Fruit fly (Drosophila melanogaster) whole organism, embryonic: ENCODE measurements around the gene MESR3.

Experiments
- CG10147 ChIP-seq: fragments of 200-800 bp; sonication (Bioruptor generic); optimal IDR thresholded peaks from 2 replicates; lab custom pipeline; 2019; ENCODE audit warnings: missing biosample characterization, mild to moderate bottlenecking, missing genetic modification characterization, moderate library complexity
- CG10274 ChIP-seq: fragments of 200-800 bp; sonication (Bioruptor generic); optimal IDR thresholded peaks from 3 replicates; lab custom pipeline; 2017; ENCODE audit warnings: missing biosample characterization, mild to moderate bottlenecking, missing genetic modification characterization
- CG11398 ChIP-seq: fragments of 200-800 bp; sonication (Bioruptor generic); optimal IDR thresholded peaks from 2 replicates; lab custom pipeline; 2016; ENCODE audit warnings: missing biosample characterization, missing genetic modification characterization
- CG11504 ChIP-seq: fragments of 200-800 bp; sonication (Bioruptor generic); optimal IDR thresholded peaks from 3 replicates; lab custom pipeline; 2019; ENCODE audit warnings: missing biosample characterization, mild to moderate bottlenecking, missing genetic modification characterization, moderate library complexity
- CG12104 ChIP-seq: fragments of 200-800 bp; sonication (Bioruptor generic); optimal IDR thresholded peaks from 3 replicates; lab custom pipeline; 2016; ENCODE audit warnings: missing biosample characterization, missing genetic modification characterization
- CG13424 ChIP-seq: fragments of 200-800 bp; sonication (Bioruptor generic); optimal IDR thresholded peaks from 2 replicates; lab custom pipeline; 2019; ENCODE audit warnings: missing biosample characterization, mild to moderate bottlenecking, missing genetic modification characterization, moderate library complexity
- CG14965 ChIP-seq: fragments of 200-800 bp; sonication (Bioruptor generic); optimal IDR thresholded peaks from 2 replicates; lab custom pipeline; 2016; ENCODE audit warnings: missing biosample characterization, missing genetic modification characterization, borderline replicate concordance
- CG15011 ChIP-seq: fragments of 200-800 bp; sonication (Bioruptor generic); optimal IDR thresholded peaks from 3 replicates; lab custom pipeline; 2018; ENCODE audit warnings: missing biosample characterization, mild to moderate bottlenecking, missing genetic modification characterization
- CG17186 ChIP-seq: fragments of 200-800 bp; sonication (Bioruptor generic); optimal IDR thresholded peaks from 3 replicates; lab custom pipeline; 2017; ENCODE audit warnings: missing biosample characterization, missing genetic modification reagents, missing genetic modification characterization
- CG17385 ChIP-seq: fragments of 200-800 bp; sonication (Bioruptor generic); optimal IDR thresholded peaks from 3 replicates; lab custom pipeline; 2018; ENCODE audit warnings: missing biosample characterization, mild to moderate bottlenecking, missing genetic modification characterization
- CG1832 ChIP-seq: fragments of 200-800 bp; sonication (Bioruptor generic); optimal IDR thresholded peaks from 2 replicates; lab custom pipeline; 2017; ENCODE audit warnings: missing biosample characterization, mild to moderate bottlenecking, missing genetic modification characterization, inconsistent platforms
- CG2712 ChIP-seq: fragments of 200-800 bp; optimal IDR thresholded peaks from 3 replicates; lab custom pipeline; 2019; ENCODE audit warnings: missing biosample characterization, mild to moderate bottlenecking, missing genetic modification characterization, moderate library complexity
- CG2875 ChIP-seq: fragments of 200-800 bp; sonication (Bioruptor generic); optimal IDR thresholded peaks from 2 replicates; lab custom pipeline; 2017; ENCODE audit warnings: missing biosample characterization, mild to moderate bottlenecking, missing genetic modification characterization, missing genetic modification reagents
- CG31388 ChIP-seq: fragments of 200-800 bp; sonication (Bioruptor generic); optimal IDR thresholded peaks from 2 replicates; lab custom pipeline; 2016; ENCODE audit warnings: missing biosample characterization, missing genetic modification characterization
- CG33213 ChIP-seq: fragments of 200-800 bp; sonication (Bioruptor generic); optimal IDR thresholded peaks from 3 replicates; lab custom pipeline; 2016; ENCODE audit warnings: missing biosample characterization, missing genetic modification characterization
- CG34376 ChIP-seq: fragments of 200-800 bp; sonication (Bioruptor generic); optimal IDR thresholded peaks from 2 replicates; lab custom pipeline; 2018; ENCODE audit warnings: missing biosample characterization, mild to moderate bottlenecking, missing genetic modification characterization
- CG4707 ChIP-seq: fragments of 200-800 bp; sonication (Bioruptor generic); optimal IDR thresholded peaks from 2 replicates; lab custom pipeline; 2018; ENCODE audit warnings: missing biosample characterization, mild to moderate bottlenecking, missing genetic modification characterization, moderate library complexity
- CG5180 ChIP-seq: fragments of 200-800 bp; sonication (Bioruptor generic); optimal IDR thresholded peaks from 3 replicates; lab custom pipeline; 2017; ENCODE audit warnings: missing biosample characterization, missing genetic modification characterization, mild to moderate bottlenecking, moderate library complexity, missing genetic modification reagents
- CG7271 ChIP-seq: fragments of 200-800 bp; sonication (Bioruptor generic); optimal IDR thresholded peaks from 2 replicates; lab custom pipeline; 2018; ENCODE audit warnings: missing biosample characterization, mild to moderate bottlenecking, missing genetic modification characterization, moderate library complexity
- CG7786 ChIP-seq: fragments of 200-800 bp; sonication (Bioruptor generic); optimal IDR thresholded peaks from 2 replicates; lab custom pipeline; 2016; ENCODE audit warnings: missing biosample characterization, missing genetic modification characterization
- CG9727 ChIP-seq: fragments of 200-800 bp; sonication (Bioruptor generic); optimal IDR thresholded peaks from 3 replicates; lab custom pipeline; 2017; ENCODE audit warnings: missing biosample characterization, mild to moderate bottlenecking, missing genetic modification characterization
- CG9817 ChIP-seq: fragments of 200-800 bp; sonication (Bioruptor generic); optimal IDR thresholded peaks from 2 replicates; lab custom pipeline; 2018; ENCODE audit warnings: missing biosample characterization, mild to moderate bottlenecking, missing genetic modification characterization, moderate library complexity
- D19B ChIP-seq: fragments of 200-800 bp; sonication (Bioruptor generic); optimal IDR thresholded peaks from 2 replicates; lab custom pipeline; 2017; ENCODE audit warnings: missing biosample characterization, mild to moderate bottlenecking, missing genetic modification characterization
- Doc2 ChIP-seq: fragments of 200-800 bp; sonication (Bioruptor generic); IDR thresholded peaks from 2 replicates; pipeline ENCODE4 v1.3.6; 2022; ENCODE audit warnings: missing biosample characterization, missing genetic modification characterization
- Dref ChIP-seq: fragments of 200-800 bp; sonication (Bioruptor generic); IDR thresholded peaks from 2 replicates; pipeline ENCODE4 v1.3.6; 2022; ENCODE audit warnings: missing biosample characterization, missing genetic modification characterization
- Fer2 ChIP-seq: fragments of 200-800 bp; sonication (Bioruptor generic); optimal IDR thresholded peaks from 2 replicates; lab custom pipeline; 2018; ENCODE audit warnings: missing biosample characterization, mild to moderate bottlenecking, missing genetic modification characterization, moderate library complexity
- HLHmδ ChIP-seq: fragments of 200-800 bp; sonication (Bioruptor generic); optimal IDR thresholded peaks from 2 replicates; lab custom pipeline; 2018; ENCODE audit warnings: missing biosample characterization, mild to moderate bottlenecking, missing genetic modification characterization, moderate library complexity
- HmgZ ChIP-seq: fragments of 200-800 bp; sonication (Bioruptor generic); optimal IDR thresholded peaks from 2 replicates; lab custom pipeline; 2018; ENCODE audit warnings: missing biosample characterization, mild to moderate bottlenecking, missing genetic modification characterization
- Mrtf ChIP-seq: fragments of 200-800 bp; sonication (Bioruptor generic); IDR thresholded peaks from 3 replicates; pipeline ENCODE4 v1.3.6; 2022; ENCODE audit warnings: missing biosample characterization, missing genetic modification characterization
- Sin3A ChIP-seq: fragments of >200 bp; optimal IDR thresholded peaks from 2 replicates; lab custom pipeline; 2018
- Tbp ChIP-seq: fragments of >200 bp; optimal IDR thresholded peaks from 2 replicates; lab custom pipeline; 2018; ENCODE audit warnings: missing biosample characterization, missing genetic modification characterization
- ac ChIP-seq: fragments of 200-800 bp; sonication (Bioruptor generic); optimal IDR thresholded peaks from 3 replicates; lab custom pipeline; 2017; ENCODE audit warnings: missing biosample characterization, mild to moderate bottlenecking, missing genetic modification characterization
- amos ChIP-seq: fragments of 200-800 bp; sonication (Bioruptor generic); IDR thresholded peaks from 2 replicates; pipeline ENCODE4 v1.3.6; 2022; ENCODE audit warnings: missing biosample characterization, missing genetic modification characterization; ENCODE audit not compliant: partially characterized antibody
- bigmax ChIP-seq: fragments of 200-800 bp; sonication (Bioruptor generic); optimal IDR thresholded peaks from 2 replicates; lab custom pipeline; 2018; ENCODE audit warnings: missing biosample characterization, mild to moderate bottlenecking, missing genetic modification characterization
- danr ChIP-seq: fragments of 200-800 bp; sonication (Bioruptor generic); IDR thresholded peaks from 2 replicates; pipeline ENCODE4 v1.3.6; 2022; ENCODE audit warnings: missing biosample characterization, missing genetic modification characterization
- fd3F ChIP-seq: fragments of 200-800 bp; sonication (Bioruptor generic); optimal IDR thresholded peaks from 2 replicates; lab custom pipeline; 2018; ENCODE audit warnings: missing biosample characterization, mild to moderate bottlenecking, missing genetic modification characterization, moderate library complexity
- gsb-n ChIP-seq: fragments of 200-800 bp; sonication (Bioruptor generic); optimal IDR thresholded peaks from 3 replicates; lab custom pipeline; 2018; ENCODE audit warnings: missing biosample characterization, mild to moderate bottlenecking, missing genetic modification characterization
- jing ChIP-seq: fragments of 200-800 bp; sonication (Bioruptor generic); optimal IDR thresholded peaks from 2 replicates; lab custom pipeline; 2018; ENCODE audit warnings: missing biosample characterization, mild to moderate bottlenecking, missing genetic modification characterization
- kah ChIP-seq: fragments of 200-800 bp; sonication (Bioruptor generic); optimal IDR thresholded peaks from 2 replicates; lab custom pipeline; 2018; ENCODE audit warnings: missing biosample characterization, mild to moderate bottlenecking, missing genetic modification characterization
- ken ChIP-seq: fragments of 200-800 bp; sonication (Bioruptor generic); IDR thresholded peaks from 3 replicates; pipeline ENCODE4 v1.3.6; 2022; ENCODE audit warnings: missing biosample characterization, missing genetic modification characterization
- lola ChIP-seq, 3 experiments: fragments of >200 bp in 2 of 3; fragments of 200-800 bp in 1 of 3; sonication (Bioruptor generic) in 1 of 3; optimal IDR thresholded peaks; 2 replicates each; lab custom pipeline; 2017 to 2019; ENCODE audit warnings: missing biosample characterization in 3 of 3, missing genetic modification characterization in 3 of 3, mild to moderate bottlenecking in 1 of 3, moderate library complexity in 1 of 3
- luna ChIP-seq: fragments of 200-800 bp; sonication (Bioruptor generic); optimal IDR thresholded peaks from 2 replicates; lab custom pipeline; 2016; ENCODE audit warnings: missing biosample characterization, missing genetic modification characterization
- pnt ChIP-seq: fragments of 200-800 bp; sonication (Bioruptor generic); optimal IDR thresholded peaks from 3 replicates; lab custom pipeline; 2016; ENCODE audit warnings: missing biosample characterization, missing genetic modification characterization
- shn ChIP-seq: fragments of 200-800 bp; sonication (Bioruptor generic); optimal IDR thresholded peaks from 3 replicates; lab custom pipeline; 2016; ENCODE audit warnings: missing biosample characterization, missing genetic modification characterization
- sim ChIP-seq: fragments of 200-800 bp; sonication (Bioruptor generic); IDR thresholded peaks from 2 replicates; pipeline ENCODE4 v1.3.6; 2022; ENCODE audit warnings: missing biosample characterization, missing genetic modification characterization
- sna ChIP-seq: fragments of 200-800 bp; sonication (Bioruptor generic); IDR thresholded peaks from 2 replicates; pipeline ENCODE4 v1.3.6; 2022; ENCODE audit warnings: missing biosample characterization, missing genetic modification characterization; ENCODE audit not compliant: partially characterized antibody
- wor ChIP-seq: fragments of 200-800 bp; sonication (Bioruptor generic); IDR thresholded peaks from 2 replicates; pipeline ENCODE4 v1.3.6; 2022; ENCODE audit warnings: missing biosample characterization, missing genetic modification characterization
- zen2 ChIP-seq: fragments of 200-800 bp; sonication (Bioruptor generic); IDR thresholded peaks from 3 replicates; pipeline ENCODE4 v1.3.6; 2022; ENCODE audit warnings: missing biosample characterization, missing genetic modification characterization; ENCODE audit not compliant: partially characterized antibody

The MESR3 gene

dm6 chr2L:18702721-18703488 lies 85.8 kb downstream of the MESR3 start, which contains the start of the genes CG10376 and CG10343 (continued):
- TF ChIP-seq sna: 0 out of 2 replicates have a peak, but pooled peaks have one; percentile 32
- no peak for TF ChIP-seq HLHmδ (GFP tag; lab: Kevin White, UChicago)
- peak; percentile 29 for TF ChIP-seq CG7786
- TF ChIP-seq CG2875: peak; percentile 52
- peak; percentile 82 for TF ChIP-seq D19B (GFP tag; lab: Kevin White, UChicago)
- TF ChIP-seq CG17186: peak; percentile 37
- peak; percentile 26; the same call in 1 of the 2 replicates for TF ChIP-seq danr
- TF ChIP-seq CG17385: peak; percentile 79
- TF ChIP-seq CG11504 (tag; lab: Kevin White, UChicago): peak; percentile 91
- peak; percentile 36; the same call in 1 of the 2 replicates for TF ChIP-seq Doc2 (GFP tag; lab: Robert Waterston, UW)
- TF ChIP-seq Dref (GFP tag; lab: Robert Waterston, UW): peak; percentile 56
- peak; percentile 95 for TF ChIP-seq CG13424 (tag; lab: Kevin White, UChicago)
- TF ChIP-seq CG14965 (GFP tag; lab: Kevin White, UChicago): no peak
- peak; percentile 90 for TF ChIP-seq gsb-n (tag; lab: Kevin White, UChicago)
- TF ChIP-seq CG15011: no peak
- TF ChIP-seq CG7271 (tag; lab: Kevin White, UChicago): peak; percentile 66
- peak; percentile 44 for TF ChIP-seq shn
- no peak for TF ChIP-seq CG1832 (GFP tag; lab: Kevin White, UChicago)
- TF ChIP-seq wor (GFP tag; lab: Robert Waterston, UW): peak; percentile 83
- TF ChIP-seq luna (GFP tag; lab: Kevin White, UChicago): no peak
- no peak for TF ChIP-seq ac (GFP tag; lab: Kevin White, UChicago)
- peak; percentile 96 for TF ChIP-seq CG9817
- peak; percentile 60 for TF ChIP-seq pnt (GFP tag; lab: Kevin White, UChicago)
- peak in 2 of 3 experiments; percentile 94 to 98 for TF ChIP-seq lola (GFP tag; optimal IDR thresholded peaks at IDR 0.05; lab: Kevin White, UChicago)
- TF ChIP-seq ken (GFP tag; lab: Robert Waterston, UW): peak; percentile 69; the same call in 2 of the 3 replicates
- peak; percentile 11 for TF ChIP-seq CG11398 (GFP tag; lab: Kevin White, UChicago)
- TF ChIP-seq CG33213 (GFP tag; lab: Kevin White, UChicago): peak; percentile 5
- peak; percentile 88 for TF ChIP-seq Fer2 (tag; lab: Kevin White, UChicago)
- TF ChIP-seq kah (GFP tag; lab: Kevin White, UChicago): peak; percentile 54
- TF ChIP-seq HmgZ (tag; lab: Kevin White, UChicago): peak; percentile 81
- peak; percentile 40 for TF ChIP-seq CG10274 (GFP tag; lab: Kevin White, UChicago)
- peak; percentile 68 for TF ChIP-seq Sin3A
- TF ChIP-seq CG10147 (GFP tag; lab: Kevin White, UChicago): peak; percentile 90
- TF ChIP-seq CG5180 (GFP tag; lab: Kevin White, UChicago): no peak
- no peak for TF ChIP-seq amos
- TF ChIP-seq Mrtf (GFP tag; lab: Robert Waterston, UW): peak; percentile 81
- TF ChIP-seq CG2712 (tag; lab: Kevin White, UChicago): peak; percentile 95
- 0 out of 2 replicates have a peak, but pooled peaks have one; percentile 41 for TF ChIP-seq sim (GFP tag; lab: Robert Waterston, UW)
- TF ChIP-seq Tbp (GFP tag; lab: Kevin White, UChicago): no peak
- TF ChIP-seq CG9727 (GFP tag; lab: Kevin White, UChicago): peak; percentile 89
- TF ChIP-seq bigmax (GFP tag; lab: Kevin White, UChicago): no peak
- peak; percentile 82 for TF ChIP-seq CG12104
- TF ChIP-seq jing (GFP tag; lab: Kevin White, UChicago): peak; percentile 40
- TF ChIP-seq fd3F (GFP tag; lab: Kevin White, UChicago): peak; percentile 90
- peak; percentile 9 for TF ChIP-seq CG4707 (GFP tag; lab: Kevin White, UChicago)
- TF ChIP-seq CG31388 (GFP tag; lab: Kevin White, UChicago): peak; percentile 74
- TF ChIP-seq zen2: no peak
- TF ChIP-seq CG34376: peak; percentile 53
